Fruit fly (Drosophila melanogaster): Measurements from ENCODE around the gene CG5235.

dm6 chr3L:16045083-16045830 is 44.9 kb downstream of the CG5235 start:
- no peak for TF ChIP-seq CG12768 (GFP tag; optimal IDR thresholded peaks at IDR 0.05)
- TF ChIP-seq Crg-1 (GFP tag; optimal IDR thresholded peaks at IDR 0.05): no peak
- TF ChIP-seq CG33017 (tag; optimal IDR thresholded peaks at IDR 0.05): no peak

Data from whole organism, adult.